Fruit fly (Drosophila melanogaster): ENCODE measurements around the gene CG8814.

dm6 chr2L:2883703-2884294 lies 9.1 kb downstream of the CG8814 start:
- TF ChIP-seq CG7101 (tag; optimal IDR thresholded peaks at IDR 0.05) (no peak), CG11617 (GFP tag; optimal IDR thresholded peaks at IDR 0.05) (no peak), kay (GFP tag; ENCODE audit: borderline replicate concordance) (peak; percentile 92), Hr96 (GFP tag; optimal IDR thresholded peaks at IDR 0.05) (no peak), toe (GFP tag; optimal IDR thresholded peaks at IDR 0.05) (no peak), Crg-1 (GFP tag; optimal IDR thresholded peaks at IDR 0.05) (no peak), cnc (optimal IDR thresholded peaks at IDR 0.05) (no peak)
